Fruit fly (Drosophila melanogaster) whole organism, prepupa: ENCODE results near the gene Hrd3.

Source experiments
- Blimp-1 ChIP-seq: fragments of 200-800 bp; sonication (Bioruptor generic); optimal IDR thresholded peaks from 3 replicates; lab custom pipeline; 2017; ENCODE audit warnings: missing biosample characterization, missing genetic modification characterization, mild to moderate bottlenecking, moderate library complexity, missing genetic modification reagents
- CG10631 ChIP-seq: fragments of 200-800 bp; sonication (Bioruptor generic); optimal IDR thresholded peaks from 2 replicates; lab custom pipeline; 2016; ENCODE audit warnings: missing biosample characterization, missing genetic modification characterization
- CG10669 ChIP-seq: fragments of 200-800 bp; sonication (Bioruptor generic); optimal IDR thresholded peaks from 3 replicates; lab custom pipeline; 2018; ENCODE audit warnings: missing biosample characterization, mild to moderate bottlenecking, missing genetic modification characterization, moderate library complexity
- CG11294 ChIP-seq: fragments of 200-800 bp; sonication (Bioruptor generic); IDR thresholded peaks from 2 replicates; pipeline ENCODE4 v1.3.6; 2022; ENCODE audit warnings: missing biosample characterization, missing genetic modification characterization
- CG11762 ChIP-seq: fragments of 200-800 bp; sonication (Bioruptor generic); optimal IDR thresholded peaks from 3 replicates; lab custom pipeline; 2016; ENCODE audit warnings: missing biosample characterization, missing genetic modification characterization; ENCODE audit not compliant: insufficient read depth
- CG1621 ChIP-seq: fragments of 200-800 bp; sonication (Bioruptor generic); optimal IDR thresholded peaks from 3 replicates; lab custom pipeline; 2018; ENCODE audit warnings: missing biosample characterization, mild to moderate bottlenecking, missing genetic modification characterization
- CG16779 ChIP-seq: fragments of 200-800 bp; sonication (Bioruptor generic); optimal IDR thresholded peaks from 3 replicates; lab custom pipeline; 2017; ENCODE audit warnings: missing biosample characterization, mild to moderate bottlenecking, missing genetic modification characterization
- CG31627 ChIP-seq: fragments of 200-800 bp; sonication (Bioruptor generic); optimal IDR thresholded peaks from 3 replicates; lab custom pipeline; 2016; ENCODE audit warnings: missing biosample characterization, missing genetic modification characterization
- CG32006 ChIP-seq: fragments of 200-800 bp; sonication (Bioruptor generic); optimal IDR thresholded peaks from 3 replicates; lab custom pipeline; 2017; ENCODE audit warnings: missing biosample characterization, mild to moderate bottlenecking, missing genetic modification characterization
- CG34406 ChIP-seq: fragments of 200-800 bp; sonication (Bioruptor generic); optimal IDR thresholded peaks from 3 replicates; lab custom pipeline; 2016; ENCODE audit warnings: missing biosample characterization, missing genetic modification characterization
- CG3919 ChIP-seq: fragments of 200-800 bp; sonication (Bioruptor generic); optimal IDR thresholded peaks from 3 replicates; lab custom pipeline; 2016; ENCODE audit warnings: missing biosample characterization, missing genetic modification characterization
- CG6163 ChIP-seq: fragments of 200-800 bp; sonication (Bioruptor generic); IDR thresholded peaks from 3 replicates; pipeline ENCODE4 v1.3.6; 2022; ENCODE audit warnings: missing biosample characterization, missing genetic modification characterization
- CG6276 ChIP-seq: fragments of 200-800 bp; sonication (Bioruptor generic); optimal IDR thresholded peaks from 2 replicates; lab custom pipeline; 2017; ENCODE audit warnings: missing biosample characterization, mild to moderate bottlenecking, missing genetic modification characterization
- CG6854 ChIP-seq: fragments of 200-800 bp; sonication (Bioruptor generic); optimal IDR thresholded peaks from 2 replicates; lab custom pipeline; 2017; ENCODE audit warnings: missing biosample characterization, mild to moderate bottlenecking, missing genetic modification characterization
- CG7368 ChIP-seq: fragments of 200-800 bp; sonication (Bioruptor generic); optimal IDR thresholded peaks from 3 replicates; lab custom pipeline; 2016; ENCODE audit warnings: missing biosample characterization, missing genetic modification characterization
- CG8119 ChIP-seq: fragments of 200-800 bp; sonication (Bioruptor generic); IDR thresholded peaks from 3 replicates; pipeline ENCODE4 v1.3.6; 2022; ENCODE audit warnings: missing biosample characterization, missing genetic modification characterization
- CG8632 ChIP-seq: fragments of 200-800 bp; sonication (Bioruptor generic); optimal IDR thresholded peaks from 3 replicates; lab custom pipeline; 2016; ENCODE audit warnings: missing biosample characterization, missing genetic modification characterization
- CG9139 ChIP-seq: fragments of 200-800 bp; sonication (Bioruptor generic); optimal IDR thresholded peaks from 3 replicates; lab custom pipeline; 2017; ENCODE audit warnings: missing biosample characterization, mild to moderate bottlenecking, missing genetic modification characterization
- Eip75B ChIP-seq: fragments of 200-800 bp; sonication (Bioruptor generic); optimal IDR thresholded peaks from 3 replicates; lab custom pipeline; 2016; ENCODE audit warnings: missing biosample characterization, missing genetic modification characterization
- Eip78C ChIP-seq: fragments of 200-800 bp; sonication (Bioruptor generic); peaks from one replicate; lab custom pipeline; 2016; ENCODE audit warnings: missing biosample characterization, missing genetic modification characterization
- Eip93F ChIP-seq: fragments of 200-800 bp; sonication (Bioruptor generic); optimal IDR thresholded peaks from 2 replicates; lab custom pipeline; 2016; ENCODE audit warnings: missing biosample characterization, mild to moderate bottlenecking, missing genetic modification characterization
- Ets96B ChIP-seq: fragments of 200-800 bp; optimal IDR thresholded peaks from 2 replicates; lab custom pipeline; 2019; ENCODE audit warnings: missing biosample characterization, mild to moderate bottlenecking, missing genetic modification characterization, moderate library complexity
- Gug ChIP-seq: fragments of 200-800 bp; sonication (Bioruptor generic); IDR thresholded peaks from 2 replicates; pipeline ENCODE4 v1.3.6; 2022; ENCODE audit warnings: missing biosample characterization, missing genetic modification characterization
- Hr38 ChIP-seq: sonication (Bioruptor generic); optimal IDR thresholded peaks from 2 replicates; lab custom pipeline; 2016; ENCODE audit warnings: missing biosample characterization, missing genetic modification characterization
- Hr4 ChIP-seq: fragments of 200-800 bp; sonication (Bioruptor generic); optimal IDR thresholded peaks from 3 replicates; lab custom pipeline; 2016; ENCODE audit warnings: missing biosample characterization, missing genetic modification characterization
- Lpt ChIP-seq: fragments of 200-800 bp; sonication (Bioruptor generic); optimal IDR thresholded peaks from 3 replicates; lab custom pipeline; 2016; ENCODE audit warnings: missing biosample characterization, missing genetic modification characterization
- Met ChIP-seq: fragments of 200-800 bp; sonication (Bioruptor generic); optimal IDR thresholded peaks from 3 replicates; lab custom pipeline; 2016; ENCODE audit warnings: missing biosample characterization, missing genetic modification characterization
- OdsH ChIP-seq: fragments of 200-800 bp; sonication (Bioruptor generic); optimal IDR thresholded peaks from 3 replicates; lab custom pipeline; 2016; ENCODE audit warnings: missing biosample characterization, missing genetic modification characterization
- Sox102F ChIP-seq: fragments of 200-800 bp; sonication (Bioruptor generic); optimal IDR thresholded peaks from 2 replicates; lab custom pipeline; 2016; ENCODE audit warnings: missing biosample characterization, mild to moderate bottlenecking, missing genetic modification characterization
- Sox15 ChIP-seq: fragments of 200-800 bp; sonication (Bioruptor generic); optimal IDR thresholded peaks from 3 replicates; lab custom pipeline; 2016; ENCODE audit warnings: missing biosample characterization, missing genetic modification characterization
- achi ChIP-seq: fragments of 200-800 bp; sonication (Bioruptor generic); optimal IDR thresholded peaks from 3 replicates; lab custom pipeline; 2016; ENCODE audit warnings: missing biosample characterization, missing genetic modification characterization
- acj6 ChIP-seq: fragments of 200-800 bp; sonication (Bioruptor generic); optimal IDR thresholded peaks from 3 replicates; lab custom pipeline; 2016; ENCODE audit warnings: missing biosample characterization, missing genetic modification characterization
- dac ChIP-seq: fragments of 200-800 bp; sonication (Bioruptor generic); optimal IDR thresholded peaks from 2 replicates; lab custom pipeline; 2017; ENCODE audit warnings: missing biosample characterization, mild to moderate bottlenecking, missing genetic modification characterization
- dsx ChIP-seq: fragments of 200-800 bp; optimal IDR thresholded peaks from 3 replicates; lab custom pipeline; 2019; ENCODE audit warnings: missing biosample characterization, mild to moderate bottlenecking, missing genetic modification characterization, moderate library complexity; ENCODE audit not compliant: poor library complexity, severe bottlenecking
- eg ChIP-seq: fragments of 200-800 bp; sonication (Bioruptor generic); IDR thresholded peaks from 3 replicates; pipeline ENCODE4 v1.3.6; 2022; ENCODE audit warnings: missing biosample characterization, missing genetic modification characterization
- esn ChIP-seq: fragments of 200-800 bp; sonication (Bioruptor generic); optimal IDR thresholded peaks from 2 replicates; lab custom pipeline; 2016; ENCODE audit warnings: missing biosample characterization, mild to moderate bottlenecking, missing genetic modification characterization, moderate library complexity
- fd85E ChIP-seq: fragments of 200-800 bp; sonication (Bioruptor generic); optimal IDR thresholded peaks from 3 replicates; lab custom pipeline; 2016; ENCODE audit warnings: missing biosample characterization, missing genetic modification characterization
- fkh ChIP-seq: fragments of 200-800 bp; sonication (Bioruptor generic); optimal IDR thresholded peaks from 3 replicates; lab custom pipeline; 2017; ENCODE audit warnings: missing biosample characterization, mild to moderate bottlenecking, missing genetic modification characterization, moderate library complexity
- lz ChIP-seq: fragments of 200-800 bp; sonication (Bioruptor generic); optimal IDR thresholded peaks from 3 replicates; lab custom pipeline; 2016; ENCODE audit warnings: missing biosample characterization, missing genetic modification characterization
- net ChIP-seq: fragments of 200-800 bp; sonication (Bioruptor generic); optimal IDR thresholded peaks from 3 replicates; lab custom pipeline; 2016; ENCODE audit warnings: missing biosample characterization, missing genetic modification characterization
- pdm3 ChIP-seq: fragments of 200-800 bp; sonication (Bioruptor generic); optimal IDR thresholded peaks from 3 replicates; lab custom pipeline; 2016; ENCODE audit warnings: missing biosample characterization, missing genetic modification characterization
- salr ChIP-seq, 2 experiments: fragments of 200-800 bp; sonication (Bioruptor generic); optimal IDR thresholded peaks; 3 replicates each; lab custom pipeline; 2016 to 2018; ENCODE audit warnings: missing biosample characterization in 2 of 2, missing genetic modification characterization in 2 of 2, mild to moderate bottlenecking in 1 of 2
- spab ChIP-seq: fragments of 200-800 bp; sonication (Bioruptor generic); optimal IDR thresholded peaks from 2 replicates; lab custom pipeline; 2017; ENCODE audit warnings: missing biosample characterization, mild to moderate bottlenecking, missing genetic modification characterization, missing genetic modification reagents
- ss ChIP-seq, 2 experiments: fragments of 200-800 bp; sonication (Bioruptor generic); optimal IDR thresholded peaks; 2 replicates in 1 of 2; 3 replicates in 1 of 2; lab custom pipeline; 2017 to 2018; ENCODE audit warnings: mild to moderate bottlenecking in 2 of 2, missing biosample characterization in 2 of 2, missing genetic modification characterization in 2 of 2, moderate library complexity in 1 of 2
- svp ChIP-seq: fragments of 200-800 bp; sonication (Bioruptor generic); peaks from one replicate; lab custom pipeline; 2016; ENCODE audit warnings: missing biosample characterization, missing genetic modification characterization
- vri ChIP-seq: fragments of 200-800 bp; sonication (Bioruptor generic); optimal IDR thresholded peaks from 3 replicates; lab custom pipeline; 2016; ENCODE audit warnings: missing biosample characterization, mild to moderate bottlenecking, missing genetic modification characterization

Hrd3 gene

DNA sequence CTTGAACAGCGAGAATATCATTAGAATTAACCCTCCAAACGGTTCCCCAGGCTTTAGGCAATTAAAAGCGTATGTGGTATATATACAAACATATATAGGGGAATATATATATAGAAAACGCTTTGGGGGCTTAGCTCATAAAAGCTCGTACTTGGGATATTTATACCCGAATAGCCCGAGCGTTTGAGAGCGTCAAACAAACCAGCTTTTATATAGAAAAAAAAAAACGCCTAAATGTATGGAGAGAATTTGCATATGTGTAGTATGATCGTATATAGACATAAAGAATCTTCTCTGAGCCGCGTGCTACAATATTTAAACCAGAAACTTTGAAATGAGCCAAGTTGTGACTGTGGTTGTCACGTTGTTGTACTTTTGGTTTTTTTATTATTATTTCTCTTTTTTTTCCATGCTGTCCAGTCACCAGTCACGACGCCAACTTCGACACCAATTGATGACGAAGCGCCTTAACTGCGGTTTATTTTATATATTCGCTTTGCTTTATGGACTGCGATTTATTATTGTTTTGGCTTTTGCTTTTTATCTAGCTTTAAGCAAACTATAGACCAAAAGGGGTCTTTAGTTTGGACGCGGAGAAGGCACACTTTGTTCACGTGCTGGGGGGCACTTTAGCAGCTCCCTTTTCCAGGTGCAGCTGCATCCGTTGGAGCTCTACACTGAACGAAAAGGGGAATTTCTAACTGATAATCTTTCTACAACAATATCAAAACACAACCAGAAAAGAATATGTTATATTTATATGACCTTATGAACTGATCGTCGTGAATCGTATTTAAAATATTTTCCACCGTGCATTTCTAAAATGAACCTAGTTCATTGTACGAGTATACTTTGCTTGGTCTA, 28.6 kb upstream of the Hrd3 start (continued):
- peak; percentile 44 for TF ChIP-seq net
- TF ChIP-seq Hr38: no peak
- TF ChIP-seq CG32006 (GFP tag; lab: Kevin White, UChicago): peak; percentile 50
- TF ChIP-seq esn: no peak
- peak; percentile 23 for TF ChIP-seq Met (GFP tag; lab: Kevin White, UChicago)
- TF ChIP-seq CG31627 (GFP tag; lab: Kevin White, UChicago): no peak
- TF ChIP-seq dsx: peak; percentile 88
- no peak for TF ChIP-seq Sox15 (GFP tag; lab: Kevin White, UChicago)
- peak; percentile 83 for TF ChIP-seq CG3919
- TF ChIP-seq CG34406 (GFP tag; lab: Kevin White, UChicago): no peak
- peak; percentile 47 for TF ChIP-seq Ets96B (tag; lab: Kevin White, UChicago)
- TF ChIP-seq CG10669 (GFP tag; lab: Kevin White, UChicago): peak; percentile 40
- no peak for TF ChIP-seq dac (GFP tag; lab: Kevin White, UChicago)
- peak; percentile 35 for TF ChIP-seq spab (GFP tag; lab: Kevin White, UChicago)
- peak; percentile 1 to 88 for TF ChIP-seq ss (GFP tag; optimal IDR thresholded peaks at IDR 0.05; lab: Kevin White, UChicago)
- peak; percentile 20 for TF ChIP-seq CG11762
- peak; percentile 18 for TF ChIP-seq CG1621 (tag; lab: Kevin White, UChicago)
- TF ChIP-seq achi (GFP tag; lab: Kevin White, UChicago): peak; percentile 32
- TF ChIP-seq fd85E (GFP tag; lab: Kevin White, UChicago): no peak
- TF ChIP-seq Gug (GFP tag; lab: Robert Waterston, UW): peak; percentile 71
- TF ChIP-seq Sox102F: no peak
- peak; percentile 24 for TF ChIP-seq OdsH
- no peak for TF ChIP-seq vri (GFP tag; lab: Kevin White, UChicago)

dm6 chr3R:23784925-23785680, 26.7 kb upstream of the Hrd3 start:
- TF ChIP-seq CG8119 (GFP tag; lab: Robert Waterston, UW) (no peak), CG34406 (GFP tag; lab: Kevin White, UChicago) (no peak), CG11762 (no peak), salr (GFP tag; optimal IDR thresholded peaks at IDR 0.05; lab: Kevin White, UChicago) (no peak), CG11294 (no peak), OdsH (no peak), Sox15 (GFP tag; lab: Kevin White, UChicago) (no peak), dac (GFP tag; lab: Kevin White, UChicago) (no peak), CG8632 (GFP tag; lab: Kevin White, UChicago) (no peak), CG1621 (tag; lab: Kevin White, UChicago) (no peak), Hr38 (no peak), CG6276 (peak; percentile 38), Lpt (GFP tag; lab: Kevin White, UChicago) (no peak), CG10631 (GFP tag; lab: Kevin White, UChicago) (no peak), esn (no peak), Blimp-1 (GFP tag; lab: Kevin White, UChicago) (peak; percentile 91), svp (GFP tag; lab: Kevin White, UChicago) (no peak), CG7368 (GFP tag; lab: Kevin White, UChicago) (no peak), fkh (GFP tag; lab: Kevin White, UChicago) (no peak), CG31627 (GFP tag; lab: Kevin White, UChicago) (no peak), CG9139 (GFP tag; lab: Kevin White, UChicago) (peak; percentile 20), spab (GFP tag; lab: Kevin White, UChicago) (peak; percentile 26), CG6163 (GFP tag; lab: Robert Waterston, UW) (no peak), pdm3 (GFP tag; lab: Kevin White, UChicago) (no peak), Eip93F (GFP tag; lab: Kevin White, UChicago) (no peak), Eip75B (GFP tag; lab: Kevin White, UChicago) (no peak), lz (no peak), Hr4 (GFP tag; lab: Kevin White, UChicago) (no peak), acj6 (GFP tag; lab: Kevin White, UChicago) (no peak), Eip78C (GFP tag; lab: Kevin White, UChicago) (no peak), ss (GFP tag; optimal IDR thresholded peaks at IDR 0.05; lab: Kevin White, UChicago) (peak; percentile 36 to 56), net (no peak), CG6854 (GFP tag; lab: Kevin White, UChicago) (no peak), eg (GFP tag; lab: Robert Waterston, UW) (no peak), Met (GFP tag; lab: Kevin White, UChicago) (no peak), CG16779 (tag; lab: Kevin White, UChicago) (no peak), Gug (GFP tag; lab: Robert Waterston, UW) (no peak)
